Worm (Caenorhabditis elegans): ENCODE data around the gene sfxn-1.4.

The sfxn-1.4 gene

DNA sequence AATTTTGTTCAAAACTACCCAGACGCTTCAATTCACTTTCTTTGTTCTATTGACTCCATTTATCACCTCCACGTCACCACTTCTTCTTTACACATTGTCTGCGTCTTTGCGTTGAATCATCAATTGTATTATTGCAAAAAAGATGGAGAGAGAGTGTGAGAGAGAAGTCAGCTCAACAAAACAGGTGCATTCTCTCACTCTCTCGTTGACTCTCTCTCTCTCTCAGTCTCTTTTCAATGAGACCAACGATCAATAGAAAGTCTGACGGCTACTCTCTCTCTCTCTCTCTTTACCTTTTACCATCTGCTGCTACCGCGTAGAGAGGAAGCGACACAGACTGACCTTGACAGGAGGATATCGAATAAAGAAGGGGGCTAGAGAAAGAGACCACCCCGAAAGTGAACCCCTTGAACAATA, 45.3 kb downstream of the sfxn-1.4 start:
- TF ChIP-seq snu-23 (GFP tag; optimal IDR thresholded peaks at IDR 0.05) (peak; percentile 94), nhr-20 (tag; optimal IDR thresholded peaks at IDR 0.05) (peak; percentile 96), fos-1 (tag; optimal IDR thresholded peaks at IDR 0.05) (peak; percentile 97), sptf-1 (tag; optimal IDR thresholded peaks at IDR 0.05) (no peak), lin-35 (GFP tag; optimal IDR thresholded peaks at IDR 0.05) (peak; percentile 65 to 71), lin-13 (GFP tag; optimal IDR thresholded peaks at IDR 0.05) (peak; percentile 90), pag-3 (tag; optimal IDR thresholded peaks at IDR 0.05; ENCODE audit: borderline replicate concordance, insufficient read depth) (no peak), ceh-90 (tag; optimal IDR thresholded peaks at IDR 0.05) (no peak), snpc-4 (tag; optimal IDR thresholded peaks at IDR 0.05) (no peak), pax-3 (tag; optimal IDR thresholded peaks at IDR 0.05) (peak; percentile 52), ztf-4 (tag; optimal IDR thresholded peaks at IDR 0.05) (peak; percentile 91), swsn-7 (tag; optimal IDR thresholded peaks at IDR 0.05) (peak; percentile 87), F16B12.6 (tag; optimal IDR thresholded peaks at IDR 0.05) (no peak), isw-1 (GFP tag; IDR thresholded peaks at IDR 0.05) (peak; percentile 47), ztf-11 (tag; optimal IDR thresholded peaks at IDR 0.05) (peak in 1 of 2 experiments; percentile 30), sox-4 (tag; optimal IDR thresholded peaks at IDR 0.05) (no peak), ceh-88 (GFP tag; IDR thresholded peaks at IDR 0.05) (no peak; the same call in 1 of the 2 replicates), grh-1 (GFP tag; IDR thresholded peaks at IDR 0.05) (peak; percentile 87), ceh-8 (GFP tag; optimal IDR thresholded peaks at IDR 0.05) (peak; percentile 31), C04F5.9 (tag; optimal IDR thresholded peaks at IDR 0.05) (peak; percentile 57), hlh-17 (GFP tag; optimal IDR thresholded peaks at IDR 0.05; ENCODE audit: borderline replicate concordance) (no peak), mef-2 (tag; optimal IDR thresholded peaks at IDR 0.05) (no peak), skn-1 (tag; optimal IDR thresholded peaks at IDR 0.05) (peak; percentile 63), tbx-2 (tag; optimal IDR thresholded peaks at IDR 0.05) (peak; percentile 89), tlp-1 (tag; optimal IDR thresholded peaks at IDR 0.05) (no peak), mdl-1 (tag; optimal IDR thresholded peaks at IDR 0.05) (peak in 1 of 2 experiments; percentile 89), nhr-11 (tag; optimal IDR thresholded peaks at IDR 0.05) (peak; percentile 92), Y116A8C.19 (tag; optimal IDR thresholded peaks at IDR 0.05; ENCODE audit: borderline replicate concordance) (no peak), nhr-47 (tag; optimal IDR thresholded peaks at IDR 0.05) (peak; percentile 86), pqm-1 (tag; optimal IDR thresholded peaks at IDR 0.05) (no peak), dpl-1 (GFP tag; optimal IDR thresholded peaks at IDR 0.05) (peak; percentile 46 to 64 (median 49)), dsc-1 (tag; optimal IDR thresholded peaks at IDR 0.05) (peak; percentile 88), unc-98 (GFP tag; IDR thresholded peaks at IDR 0.05) (no peak), ces-1 (GFP tag; optimal IDR thresholded peaks at IDR 0.05) (peak; percentile 55), xbp-1 (tag; optimal IDR thresholded peaks at IDR 0.05) (peak; percentile 88), unc-130 (tag; optimal IDR thresholded peaks at IDR 0.05) (peak; percentile 54), hlh-4 (tag; optimal IDR thresholded peaks at IDR 0.05) (no peak), aly-2 (tag; optimal IDR thresholded peaks at IDR 0.05) (peak; percentile 91), sup-37 (GFP tag; optimal IDR thresholded peaks at IDR 0.05) (peak; percentile 68), vab-15 (tag; optimal IDR thresholded peaks at IDR 0.05) (peak; percentile 1), nhr-237 (tag; optimal IDR thresholded peaks at IDR 0.05) (peak; percentile 79), alr-1 (tag; optimal IDR thresholded peaks at IDR 0.05; ENCODE audit: borderline replicate concordance) (no peak), elt-2 (tag; optimal IDR thresholded peaks at IDR 0.05) (no peak), unc-30 (tag; optimal IDR thresholded peaks at IDR 0.05) (no peak), lin-14 (GFP tag; optimal IDR thresholded peaks at IDR 0.05) (peak; percentile 97), C16A3.4 (tag; optimal IDR thresholded peaks at IDR 0.05) (peak; percentile 80), lin-15B (tag; optimal IDR thresholded peaks at IDR 0.05) (no peak), nhr-85 (tag) (peak; percentile 100), ets-5 (GFP tag; IDR thresholded peaks at IDR 0.05) (no peak), efl-3 (GFP tag; optimal IDR thresholded peaks at IDR 0.05) (no peak), rnt-1 (tag; optimal IDR thresholded peaks at IDR 0.05) (peak; percentile 90), fkh-4 (tag; optimal IDR thresholded peaks at IDR 0.05; ENCODE audit: borderline replicate concordance) (peak; percentile 9), nhr-77 (tag; optimal IDR thresholded peaks at IDR 0.05) (peak; percentile 94)

Data from whole organism, L1 larva.